Worm (Caenorhabditis elegans) whole organism, young adult: ENCODE results near the gene C52E2.2.
"Not testable (repeated sequence)": the region's sequence is repeated elsewhere in the genome, so short reads cannot be mapped to it uniquely, and the experiment has no call there.

Source experiments
- B0261.1 ChIP-seq: sonication (generic microtip); optimal IDR thresholded peaks from 2 replicates; lab custom pipeline; 2016; ENCODE audit warnings: mild to moderate bottlenecking, missing genetic modification characterization, moderate library complexity, missing compliant biosample characterization
- D2030.7 ChIP-seq: fragments of 200-800 bp; sonication (Bioruptor generic); IDR thresholded peaks from 2 replicates; pipeline ENCODE4 v1.3.6; 2022; ENCODE audit warnings: missing genetic modification reagents, missing genetic modification characterization, missing compliant biosample characterization
- F22D6.2 ChIP-seq: sonication (generic microtip); optimal IDR thresholded peaks from 2 replicates; lab custom pipeline; 2016; ENCODE audit warnings: mild to moderate bottlenecking, missing genetic modification characterization, missing compliant biosample characterization
- F33H1.4 ChIP-seq: fragments of 200-800 bp; sonication (Bioruptor generic); IDR thresholded peaks from 2 replicates; pipeline ENCODE4 v1.3.6; 2022; ENCODE audit warnings: missing genetic modification reagents, missing genetic modification characterization, missing compliant biosample characterization
- F57A8.1 ChIP-seq: fragments of 200-800 bp; sonication (Bioruptor generic); optimal IDR thresholded peaks from 2 replicates; lab custom pipeline; 2018; ENCODE audit warnings: mild to moderate bottlenecking, missing genetic modification characterization, moderate library complexity, missing compliant biosample characterization
- T07F8.4 ChIP-seq: sonication (generic microtip); optimal IDR thresholded peaks from 2 replicates; lab custom pipeline; 2016; ENCODE audit warnings: mild to moderate bottlenecking, missing genetic modification characterization, moderate library complexity, missing compliant biosample characterization
- Y79H2A.3 ChIP-seq: fragments of 200-800 bp; sonication (Bioruptor generic); conservative IDR thresholded peaks from 2 replicates; pipeline ENCODE4 v1.3.6; 2022; ENCODE audit warnings: missing genetic modification reagents, missing genetic modification characterization, missing compliant biosample characterization
- aptf-3 ChIP-seq: fragments of 200-800 bp; sonication (Bioruptor generic); IDR thresholded peaks from 2 replicates; pipeline ENCODE4 v1.3.6; 2022; ENCODE audit warnings: missing genetic modification characterization, missing compliant biosample characterization
- atf-7 ChIP-seq: sonication (generic microtip); optimal IDR thresholded peaks from 2 replicates; lab custom pipeline; 2017; ENCODE audit warnings: mild to moderate bottlenecking, missing genetic modification characterization, missing compliant biosample characterization
- attf-3 ChIP-seq: fragments of 200-800 bp; sonication (Bioruptor generic); conservative IDR thresholded peaks from 2 replicates; pipeline ENCODE4 v1.3.6; 2022; ENCODE audit warnings: missing genetic modification reagents, missing genetic modification characterization, missing compliant biosample characterization
- bed-2 ChIP-seq: fragments of 200-800 bp; sonication (Bioruptor generic); IDR thresholded peaks from 2 replicates; pipeline ENCODE4 v1.3.6; 2022; ENCODE audit warnings: missing genetic modification reagents, missing genetic modification characterization, missing compliant biosample characterization
- dox-1 ChIP-seq: fragments of 200-800 bp; sonication (Bioruptor generic); IDR thresholded peaks from 2 replicates; pipeline ENCODE4 v1.3.6; 2022; ENCODE audit warnings: missing genetic modification reagents, missing genetic modification characterization, missing compliant biosample characterization
- dpff-1 ChIP-seq: sonication (generic microtip); optimal IDR thresholded peaks from 2 replicates; lab custom pipeline; 2017; ENCODE audit warnings: mild to moderate bottlenecking, missing genetic modification characterization, missing compliant biosample characterization
- dpl-1 ChIP-seq: fragments of 150-350 bp; optimal IDR thresholded peaks from 2 replicates; lab custom pipeline; 2014; ENCODE audit warnings: missing biosample characterization, missing genetic modification reagents, missing genetic modification characterization
- efl-1 ChIP-seq: fragments of 150-350 bp; optimal IDR thresholded peaks from 2 replicates; lab custom pipeline; 2014; ENCODE audit warnings: missing biosample characterization, missing genetic modification reagents, missing genetic modification characterization
- ets-4 ChIP-seq: fragments of 200-800 bp; sonication (Bioruptor generic); optimal IDR thresholded peaks from 2 replicates; lab custom pipeline; 2018; ENCODE audit warnings: mild to moderate bottlenecking, missing genetic modification characterization, missing compliant biosample characterization
- fkh-3 ChIP-seq: sonication (generic microtip); optimal IDR thresholded peaks from 2 replicates; lab custom pipeline; 2016; ENCODE audit warnings: mild to moderate bottlenecking, missing genetic modification characterization, missing compliant biosample characterization
- him-1 ChIP-seq: sonication (generic microtip); optimal IDR thresholded peaks from 2 replicates; lab custom pipeline; 2016; ENCODE audit warnings: missing genotype, missing genetic modification reagents, missing genetic modification characterization, missing compliant biosample characterization
- hlh-12 ChIP-seq: sonication (generic microtip); optimal IDR thresholded peaks from 2 replicates; lab custom pipeline; 2016; ENCODE audit warnings: missing genetic modification characterization, missing compliant biosample characterization
- hmg-1.2 ChIP-seq: fragments of 200-800 bp; sonication (Bioruptor generic); IDR thresholded peaks from 2 replicates; pipeline ENCODE4 v1.3.6; 2022; ENCODE audit warnings: missing genetic modification reagents, missing genetic modification characterization, missing compliant biosample characterization
- hrde-1 ChIP-seq: sonication (generic microtip); optimal IDR thresholded peaks from 2 replicates; lab custom pipeline; 2016; ENCODE audit warnings: missing genetic modification characterization, mild to moderate bottlenecking, missing compliant biosample characterization, moderate library complexity, missing genotype, missing genetic modification reagents, borderline replicate concordance
- madf-10 ChIP-seq: sonication (generic microtip); optimal IDR thresholded peaks from 2 replicates; lab custom pipeline; 2016; ENCODE audit warnings: mild to moderate bottlenecking, missing genetic modification characterization, missing compliant biosample characterization
- madf-3 ChIP-seq: fragments of 200-800 bp; sonication (Bioruptor generic); IDR thresholded peaks from 2 replicates; pipeline ENCODE4 v1.3.6; 2022; ENCODE audit warnings: missing genetic modification reagents, missing genetic modification characterization, missing compliant biosample characterization
- mcd-1 ChIP-seq: fragments of 200-800 bp; sonication (Bioruptor generic); IDR thresholded peaks from 2 replicates; pipeline ENCODE4 v1.3.6; 2022; ENCODE audit warnings: missing genetic modification reagents, missing genetic modification characterization, missing compliant biosample characterization
- nfyb-1 ChIP-seq: fragments of 200-800 bp; sonication (Bioruptor generic); IDR thresholded peaks from 2 replicates; pipeline ENCODE4 v1.3.6; 2022; ENCODE audit warnings: missing genetic modification reagents, missing genetic modification characterization, missing compliant biosample characterization
- nhr-80 ChIP-seq: sonication (generic microtip); optimal IDR thresholded peaks from 2 replicates; lab custom pipeline; 2016; ENCODE audit warnings: missing genetic modification characterization, missing compliant biosample characterization
- sdz-38 ChIP-seq: sonication (generic microtip); optimal IDR thresholded peaks from 2 replicates; lab custom pipeline; 2016; ENCODE audit warnings: missing genotype, missing genetic modification characterization, missing compliant biosample characterization
- snpc-1.3 ChIP-seq: sonication (generic microtip); optimal IDR thresholded peaks from 2 replicates; lab custom pipeline; 2017; ENCODE audit warnings: missing genetic modification characterization, mild to moderate bottlenecking, missing compliant biosample characterization, antibody characterized with exemption, moderate library complexity, missing genotype, missing genetic modification reagents; ENCODE audit not compliant: insufficient read depth
- tbp1 ChIP-seq: fragments of 200-800 bp; sonication (Bioruptor generic); optimal IDR thresholded peaks from 2 replicates; lab custom pipeline; 2018; ENCODE audit warnings: mild to moderate bottlenecking, missing genetic modification characterization, missing compliant biosample characterization
- tlf-1 ChIP-seq: fragments of 200-800 bp; sonication (Bioruptor generic); optimal IDR thresholded peaks from 2 replicates; lab custom pipeline; 2018; ENCODE audit warnings: mild to moderate bottlenecking, missing genetic modification characterization, missing compliant biosample characterization
- unc-130 ChIP-seq: sonication (generic microtip); optimal IDR thresholded peaks from 2 replicates; lab custom pipeline; 2016; ENCODE audit warnings: missing genetic modification reagents, missing genetic modification characterization, missing compliant biosample characterization
- unc-62 ChIP-seq: fragments of 150-350 bp; optimal IDR thresholded peaks from 2 replicates; lab custom pipeline; 2014; ENCODE audit warnings: missing biosample characterization, missing genetic modification reagents, missing genetic modification characterization
- zim-3 ChIP-seq: sonication (generic microtip); optimal IDR thresholded peaks from 2 replicates; lab custom pipeline; 2017; ENCODE audit warnings: mild to moderate bottlenecking, missing genetic modification characterization, moderate library complexity, missing compliant biosample characterization
- ztf-22 ChIP-seq: fragments of 200-800 bp; sonication (Bioruptor generic); optimal IDR thresholded peaks from 2 replicates; lab custom pipeline; 2018; ENCODE audit warnings: mild to moderate bottlenecking, missing genetic modification characterization, moderate library complexity, missing compliant biosample characterization
- ztf-26 ChIP-seq: sonication (generic microtip); optimal IDR thresholded peaks from 2 replicates; lab custom pipeline; 2017; ENCODE audit warnings: missing genetic modification characterization, missing compliant biosample characterization
- ztf-3 ChIP-seq: fragments of 200-800 bp; sonication (Bioruptor generic); optimal IDR thresholded peaks from 2 replicates; lab custom pipeline; 2018; ENCODE audit warnings: mild to moderate bottlenecking, missing genetic modification characterization, missing compliant biosample characterization

The C52E2.2 gene

ce11 chrII:1850840-1851294 is 1.7 kb upstream of the C52E2.2 start, which contains the start of gene C52E2.3:
Gene C52E2.3 (plus strand): TSS chrII:1851244.
- TF ChIP-seq hlh-12 = no peak
- TF ChIP-seq madf-3 = no peak
- no peak for TF ChIP-seq tlf-1 (GFP tag; lab: Kevin White, UChicago)

- TF ChIP-seq ets-4 = peak; percentile 85
- peak; percentile 42 for TF ChIP-seq tbp1 (GFP tag; lab: Kevin White, UChicago)
- TF ChIP-seq atf-7 (tag; lab: Kevin White, UChicago) = peak; percentile 56
- TF ChIP-seq sdz-38 (tag; lab: Kevin White, UChicago) = no peak
- TF ChIP-seq F33H1.4 (GFP tag; lab: Robert Waterston, UW) = no peak
- peak; percentile 73 for TF ChIP-seq dox-1 (GFP tag; lab: Robert Waterston, UW)
- TF ChIP-seq tlf-1 (GFP tag; lab: Kevin White, UChicago) = no peak
- peak; percentile 45; the same call in 1 of the 2 replicates for TF ChIP-seq nfyb-1 (GFP tag; lab: Robert Waterston, UW)
- 0 out of 2 replicates have a peak, but pooled peaks have one; percentile 21 for TF ChIP-seq mcd-1 (GFP tag; lab: Robert Waterston, UW)
- peak; percentile 7 for TF ChIP-seq ztf-26
- TF ChIP-seq ztf-22 (GFP tag; lab: Kevin White, UChicago) = peak; percentile 82
- TF ChIP-seq B0261.1 = no peak
- TF ChIP-seq nhr-80 = peak; percentile 91
Observed at ce11 chrII:1851716-1852115, 887 bp upstream of the C52E2.2 start.

ce11 chrII:1854094-1854493 is 1.5 kb downstream of the C52E2.2 start, which contains the start of gene fbxb-95:
Gene fbxb-95 (plus strand): TSS chrII:1854394.
- not testable (repeated sequence) for TF ChIP-seq F57A8.1; bed-2 (GFP tag; lab: Robert Waterston, UW); Y79H2A.3 (GFP tag; lab: Robert Waterston, UW)
- TF ChIP-seq, all 124 proteins: peak for 0; not testable (repeated sequence) for 124

- 0 out of 2 replicates have a peak, but pooled peaks have one; percentile 56 for TF ChIP-seq aptf-3 (GFP tag; lab: Robert Waterston, UW)
- peak; percentile 41 for TF ChIP-seq mcd-1 (GFP tag; lab: Robert Waterston, UW)
Observed at ce11 chrII:1855447-1855846, 2.8 kb downstream of the C52E2.2 start.

ce11 chrII:1861285-1861793 is 8.7 kb downstream of the C52E2.2 start, which contains the start of gene C16C4.18:
Gene C16C4.18 (minus strand): TSS chrII:1861335.
- peak; percentile 67; the same call in 1 of the 2 replicates for TF ChIP-seq mcd-1 (GFP tag; lab: Robert Waterston, UW)
- peak; percentile 44; the same call in 1 of the 2 replicates for TF ChIP-seq D2030.7 (GFP tag; lab: Robert Waterston, UW)
- peak; percentile 96 for TF ChIP-seq hmg-1.2 (GFP tag; lab: Robert Waterston, UW)

ce11 chrII:1862334-1862733 is 9.7 kb downstream of the C52E2.2 start, which contains the start of gene fbxb-98:
Gene fbxb-98 (plus strand): TSS chrII:1862634.
- not testable (repeated sequence) for TF ChIP-seq F22D6.2 (tag; lab: Kevin White, UChicago); efl-1 (GFP tag; lab: Kevin White, UChicago); mcd-1 (GFP tag; lab: Robert Waterston, UW)

- no peak for TF ChIP-seq fkh-3 (tag; lab: Kevin White, UChicago)
- TF ChIP-seq zim-3 (tag; lab: Kevin White, UChicago) = no peak
- TF ChIP-seq ztf-3 (GFP tag; lab: Kevin White, UChicago) = no peak
- TF ChIP-seq unc-130 (GFP tag; lab: Kevin White, UChicago) = no peak
- TF ChIP-seq dpl-1 (GFP tag; lab: Kevin White, UChicago) = no peak
- no peak for TF ChIP-seq hrde-1
- no peak for TF ChIP-seq Y79H2A.3 (GFP tag; lab: Robert Waterston, UW)
- TF ChIP-seq T07F8.4 = no peak
- no peak for TF ChIP-seq dpff-1 (tag; lab: Kevin White, UChicago)
- no peak for TF ChIP-seq F33H1.4 (GFP tag; lab: Robert Waterston, UW)
- no peak for TF ChIP-seq madf-10 (tag; lab: Kevin White, UChicago)
- no peak for TF ChIP-seq tlf-1 (GFP tag; lab: Kevin White, UChicago)
- TF ChIP-seq attf-3 = no peak
- TF ChIP-seq snpc-1.3 (tag; lab: Kevin White, UChicago) = no peak
- no peak for TF ChIP-seq tbp1 (GFP tag; lab: Kevin White, UChicago)
- TF ChIP-seq him-1 (tag; lab: Kevin White, UChicago) = no peak
- no peak for TF ChIP-seq unc-62 (GFP tag; lab: Kevin White, UChicago)
Observed at ce11 chrII:1864278-1864677, 11.7 kb downstream of the C52E2.2 start, which contains the start of gene C16C4.17. Gene C16C4.17 (plus strand): TSS chrII:1864578.
